Worm (Caenorhabditis elegans) whole organism, dauer: Measurements from ENCODE around the gene fut-4.
"Not testable (repeated sequence)": the region's sequence is repeated elsewhere in the genome, so short reads cannot be mapped to it uniquely, and the experiment has no call there.

Source experiments
- unc-62 ChIP-seq: sonication (generic microtip); optimal IDR thresholded peaks from 2 replicates; lab custom pipeline; 2017; ENCODE audit warnings: missing biosample characterization, missing genetic modification reagents, missing genetic modification characterization

Gene fut-4

DNA sequence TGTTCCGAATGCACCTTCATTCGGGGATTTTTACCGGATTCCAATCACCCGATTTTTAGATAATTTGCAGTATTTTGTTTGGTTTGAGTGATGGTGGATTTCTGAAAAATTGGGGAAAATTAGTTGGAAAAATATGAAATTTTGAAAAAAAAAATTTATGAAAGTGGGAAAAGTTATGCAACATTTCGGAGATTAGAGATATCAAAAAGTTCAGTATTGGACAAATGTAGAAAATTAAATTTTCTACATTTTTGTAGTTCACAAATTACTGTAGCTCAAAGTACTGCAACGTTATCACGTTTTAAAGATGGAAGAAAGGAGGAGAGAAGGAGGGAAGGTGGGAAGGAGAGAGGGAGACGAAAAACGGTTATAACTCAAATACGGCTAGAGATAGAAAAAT, 30.2 kb upstream of the fut-4 start, which contains the start of gene ptc-3:
ptc-3 (minus strand) TSS at position 101 of the 400 bp plus-strand sequence.
- TF ChIP-seq unc-62 (GFP tag; lab: Kevin White, UChicago) = no peak

DNA sequence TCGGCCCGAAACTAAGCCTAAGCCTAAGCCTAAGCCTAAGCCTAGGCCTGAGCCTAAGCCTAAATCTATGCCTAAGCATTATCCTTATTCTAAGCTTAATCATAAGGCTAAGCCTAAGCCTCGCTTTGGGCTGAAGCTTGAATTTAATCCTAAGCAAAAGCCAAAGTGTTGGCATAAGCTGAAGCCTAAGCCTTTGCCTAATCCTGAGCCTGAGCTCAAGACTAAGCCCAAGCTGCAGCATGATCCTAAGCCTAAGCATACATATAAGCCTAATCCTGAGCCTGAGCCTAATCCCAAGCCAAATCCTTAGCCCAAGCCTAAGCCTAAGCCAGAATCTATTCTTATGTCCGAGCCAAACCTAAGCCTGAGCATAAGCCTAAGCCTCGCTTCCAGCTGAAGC, 24.2 kb upstream of the fut-4 start:
- TF ChIP-seq unc-62 (GFP tag; lab: Kevin White, UChicago) = no peak

DNA sequence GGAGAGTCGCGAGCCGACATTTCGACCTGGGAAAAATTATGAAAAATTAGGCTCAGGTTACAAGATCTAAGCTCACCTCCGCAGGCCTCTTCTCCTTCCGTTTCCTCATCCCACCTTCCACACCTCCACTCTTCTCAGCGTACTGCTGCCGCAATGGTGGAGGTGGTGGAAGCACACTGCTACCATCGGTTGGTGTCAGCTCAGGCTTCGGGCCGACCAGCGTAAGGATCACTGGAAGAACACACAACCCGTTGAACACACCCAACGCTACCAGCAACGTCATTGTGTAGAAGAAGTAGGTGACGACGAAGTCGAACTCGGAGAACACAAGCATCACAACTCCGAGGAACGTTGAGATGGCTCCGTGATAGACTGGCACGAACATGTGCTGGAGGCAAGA, 23.3 kb upstream of the fut-4 start:
- no peak for TF ChIP-seq unc-62 (GFP tag; lab: Kevin White, UChicago)

DNA sequence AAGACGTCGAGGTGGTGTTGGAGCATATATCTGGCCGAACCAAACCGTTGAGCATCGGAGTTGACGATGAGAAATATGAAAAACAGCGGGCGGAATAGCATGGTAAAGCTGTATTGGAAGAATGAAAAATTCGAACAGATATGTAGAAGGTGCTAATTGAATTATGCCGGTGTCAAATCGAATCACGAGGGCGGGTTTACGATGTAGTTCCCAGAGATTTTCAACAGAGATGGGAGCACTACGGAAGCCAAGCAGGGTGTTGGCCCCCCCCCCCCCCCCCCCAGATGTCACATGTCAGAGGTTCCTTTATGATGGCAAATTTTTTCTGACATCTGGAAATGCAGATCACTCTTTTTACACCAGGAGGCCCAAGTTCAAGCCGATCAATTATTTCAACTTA, 20.8 kb upstream of the fut-4 start, which contains the start of gene Y110A2AL.7:
Y110A2AL.7 (minus strand) TSS at position 101 of the 400 bp plus-strand sequence.
- TF ChIP-seq unc-62 (GFP tag; lab: Kevin White, UChicago) = no peak

DNA sequence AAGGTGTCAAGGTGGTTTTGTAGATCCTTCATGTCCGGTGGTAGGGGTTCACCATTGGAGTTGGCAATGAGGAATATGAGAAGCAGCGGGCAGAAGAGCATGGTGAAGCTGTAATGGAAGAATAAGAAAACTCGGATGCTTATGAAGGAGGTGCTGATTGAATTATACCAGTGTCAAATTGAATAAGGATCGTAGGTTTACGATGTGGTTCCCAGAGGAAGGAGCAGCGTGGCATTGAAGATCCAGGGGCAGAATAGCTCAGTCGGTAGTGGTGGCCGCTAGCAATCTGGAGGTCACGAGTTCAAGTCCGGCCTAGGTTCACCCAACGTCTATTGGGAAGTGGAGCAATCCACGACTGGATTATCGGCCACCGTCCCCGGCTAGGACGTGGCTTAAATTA, 19.2 kb upstream of the fut-4 start, which contains the start of gene Y110A2AL.6:
Y110A2AL.6 (minus strand) TSS at position 101 of the 400 bp plus-strand sequence.
- TF ChIP-seq unc-62 (GFP tag; lab: Kevin White, UChicago) = no peak

DNA sequence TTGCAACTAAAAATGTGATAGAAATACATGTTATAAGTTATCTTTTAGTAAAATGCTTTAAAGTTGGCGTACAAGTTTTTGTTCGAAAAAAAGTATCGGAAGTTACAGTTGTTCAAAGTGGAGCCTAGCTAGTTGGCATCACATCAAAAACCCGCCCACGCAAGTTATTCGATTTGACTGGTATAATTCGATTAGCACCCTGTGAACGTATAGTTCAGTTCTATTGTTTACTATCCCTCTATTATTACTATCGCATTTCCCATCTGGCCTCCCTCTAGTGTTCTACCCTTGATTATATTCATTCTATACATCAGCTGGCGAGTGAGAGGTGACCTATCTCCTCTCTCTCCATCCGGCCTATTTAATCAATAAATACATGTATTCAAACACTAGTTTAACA, 16.7 kb upstream of the fut-4 start, which contains the start of gene Y110A2AL.4:
Y110A2AL.4 (plus strand) TSS at position 301 of the 400 bp plus-strand sequence.
- not testable (repeated sequence) for TF ChIP-seq unc-62 (GFP tag; lab: Kevin White, UChicago)

DNA sequence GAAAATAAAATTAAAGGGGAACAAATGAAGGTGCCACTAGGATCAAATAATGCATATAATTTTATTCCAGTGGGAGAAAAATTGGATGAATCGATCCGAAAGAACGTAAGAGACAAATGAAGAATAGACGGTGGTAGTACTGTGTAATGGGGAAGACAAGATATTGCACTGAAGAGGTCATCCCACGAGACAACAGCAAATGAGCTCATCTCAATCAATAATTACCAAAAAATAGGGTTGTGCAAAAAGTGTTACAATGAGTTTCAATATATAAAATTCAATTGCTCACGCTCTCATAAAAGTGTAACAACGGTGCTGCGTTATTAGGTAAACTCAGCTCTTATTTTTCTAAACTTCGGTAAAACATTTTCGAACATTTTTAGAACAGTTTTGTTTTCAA, 14.5 kb upstream of the fut-4 start, which contains the start of gene K12H6.7:
K12H6.7 (minus strand) TSS at position 101 of the 400 bp plus-strand sequence.
- TF ChIP-seq unc-62 (GFP tag; lab: Kevin White, UChicago) = no peak

- no peak for TF ChIP-seq unc-62 (GFP tag; lab: Kevin White, UChicago)
Observed at ce11 chrII:2834105-2834504, 11.8 kb upstream of the fut-4 start.

DNA sequence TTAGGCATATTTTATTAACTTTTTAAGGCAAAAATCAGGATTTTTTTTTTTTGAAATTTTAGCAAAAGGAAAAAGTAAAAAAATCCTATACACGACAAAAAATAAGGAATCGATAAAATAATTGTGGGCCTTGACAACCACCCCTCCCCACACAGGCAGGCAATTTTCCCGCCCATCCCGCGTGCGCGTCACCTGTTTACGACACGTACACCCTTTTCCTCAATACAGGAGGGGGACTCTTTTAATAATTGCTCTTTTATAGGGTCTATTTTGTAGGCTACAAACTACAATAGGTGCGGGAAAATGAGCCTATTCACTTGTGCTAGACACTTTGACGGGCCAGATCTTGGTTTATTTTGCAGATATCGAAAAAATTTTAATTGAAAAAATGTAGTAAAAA, 10.2 kb upstream of the fut-4 start:
- TF ChIP-seq unc-62 (GFP tag; lab: Kevin White, UChicago) = no peak

- TF ChIP-seq unc-62 (GFP tag; lab: Kevin White, UChicago) = no peak
Observed at ce11 chrII:2832098-2832497, 9.8 kb upstream of the fut-4 start.

DNA sequence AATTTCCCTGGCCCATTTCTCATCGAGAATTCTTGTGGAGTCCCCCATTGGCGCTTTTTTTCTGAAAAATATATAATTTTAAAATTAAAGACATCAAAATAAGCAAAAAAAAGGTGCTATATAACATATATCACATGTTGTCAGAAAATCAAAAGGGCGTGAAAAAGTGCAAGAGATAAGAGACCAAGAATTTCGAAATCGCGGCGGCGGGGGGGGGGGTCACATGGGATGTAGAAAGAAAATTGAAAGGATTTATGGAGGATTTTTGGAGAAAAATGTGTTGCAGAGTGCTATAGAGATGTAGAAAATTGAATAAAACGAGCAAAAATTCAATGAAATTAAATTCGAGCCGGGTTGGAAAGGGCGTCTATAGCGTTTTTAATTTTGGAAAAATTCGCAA, 8.8 kb upstream of the fut-4 start, which contains the start of gene K12H6.6:
K12H6.6 (minus strand) TSS at position 61 of the 400 bp plus-strand sequence.
- no peak for TF ChIP-seq unc-62 (GFP tag; lab: Kevin White, UChicago)

DNA sequence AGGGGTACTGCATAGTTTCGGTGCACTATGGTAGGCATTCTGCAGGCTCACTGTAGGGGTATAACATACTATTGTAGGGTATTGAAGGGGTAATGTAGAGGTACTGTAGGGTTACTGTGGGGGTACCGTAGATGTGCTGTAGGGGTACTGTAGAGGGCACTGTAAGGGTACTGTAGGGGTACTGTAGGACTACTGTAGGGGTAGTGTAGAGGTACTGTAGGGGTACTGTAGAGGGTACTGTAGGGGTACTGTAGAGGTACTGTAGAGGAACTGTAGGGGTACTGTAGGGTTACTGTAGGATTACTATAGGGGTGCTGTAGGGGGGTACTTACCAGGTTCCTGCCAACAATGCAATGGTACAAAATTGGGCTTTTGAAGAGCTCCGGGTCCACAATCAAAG, 7.8 kb upstream of the fut-4 start:
- TF ChIP-seq unc-62 (GFP tag; lab: Kevin White, UChicago) = no peak

- no peak for TF ChIP-seq unc-62 (GFP tag; lab: Kevin White, UChicago)
Observed at ce11 chrII:2829482-2829881, 7.1 kb upstream of the fut-4 start.

DNA sequence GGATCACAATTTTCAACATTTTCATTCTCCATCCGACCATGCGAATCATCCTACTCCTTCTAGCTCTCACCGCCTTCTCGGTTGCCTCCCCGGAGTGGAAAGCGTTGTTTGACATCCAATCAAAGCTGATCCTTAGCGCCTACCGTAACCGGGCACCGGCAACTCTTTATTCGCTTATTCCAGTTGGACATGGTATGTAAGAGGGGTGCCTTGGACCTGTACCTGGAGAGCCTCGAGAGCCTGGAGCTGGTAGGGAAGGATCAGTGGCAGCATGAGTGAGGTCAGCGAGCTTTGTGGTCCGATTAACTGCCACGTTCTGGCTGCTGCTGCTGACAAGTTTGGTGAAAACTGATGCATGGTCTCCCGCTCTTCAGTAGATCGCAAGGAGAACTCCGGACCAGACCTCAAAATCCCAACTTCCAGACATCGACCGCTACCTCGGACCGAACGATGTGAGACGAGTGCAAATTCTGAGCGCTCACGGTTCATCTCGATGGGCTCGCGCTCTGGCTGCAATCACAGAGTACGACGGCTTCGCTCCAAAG, 5.6 kb upstream of the fut-4 start, which contains the start of gene K12H6.8:
K12H6.8 (plus strand) TSS at position 38 of the 545 bp plus-strand sequence.
- TF ChIP-seq unc-62 (GFP tag; lab: Kevin White, UChicago) = no peak

- TF ChIP-seq unc-62 (GFP tag; lab: Kevin White, UChicago) = no peak
Observed at ce11 chrII:2826073-2826472, 3.7 kb upstream of the fut-4 start, which contains the start of gene K12H6.5. K12H6.5 (minus strand) TSS chrII:2826173.

DNA sequence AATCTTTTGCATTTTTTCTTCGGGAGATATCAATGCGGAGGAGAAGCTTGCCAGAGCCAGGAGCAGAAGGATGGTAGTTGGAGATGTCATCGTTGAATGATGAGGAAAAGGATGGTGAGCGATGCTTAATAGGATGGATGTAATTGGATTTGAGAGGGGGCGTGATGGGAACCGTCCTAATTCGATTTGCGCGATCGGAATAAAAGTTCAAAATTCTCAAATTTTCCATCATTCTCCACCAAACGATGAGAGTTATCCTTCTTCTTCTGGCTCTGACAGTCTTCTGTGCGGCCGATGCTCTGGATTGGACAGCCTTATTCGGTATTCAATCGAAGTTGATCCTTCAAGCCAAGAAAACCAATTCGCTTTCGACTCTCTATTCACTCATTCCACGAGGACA, 1.8 kb upstream of the fut-4 start, which contains the start of the genes K12H6.4 and K12H6.9:
K12H6.4 (minus strand) TSS at position 101 of the 400 bp plus-strand sequence.
K12H6.9 (plus strand) TSS at position 236 of the 400 bp plus-strand sequence.
- TF ChIP-seq unc-62 (GFP tag; lab: Kevin White, UChicago) = no peak

ce11 chrII:2816676-2817075, 5.7 kb downstream of the fut-4 start, which contains the start of gene set-13:
set-13 (plus strand) TSS chrII:2816976.
- TF ChIP-seq unc-62 (GFP tag; lab: Kevin White, UChicago) = no peak
